Worm (Caenorhabditis elegans) whole organism, L4 larva: ENCODE measurements around the gene srxa-11.

ENCODE experiments used
- ama-1 ChIP-seq: fragments of 150-350 bp; optimal IDR thresholded peaks from 2 replicates; lab custom pipeline; 2014; ENCODE audit warnings: inconsistent platforms, mixed read lengths
- daf-12 ChIP-seq: fragments of 150-350 bp; optimal IDR thresholded peaks from 2 replicates; lab custom pipeline; 2014; ENCODE audit warnings: missing biosample characterization, missing genetic modification reagents, missing genetic modification characterization
- nhr-111 ChIP-seq: fragments of 200-800 bp; sonication (Bioruptor generic); optimal IDR thresholded peaks from 2 replicates; lab custom pipeline; 2018; ENCODE audit warnings: mild to moderate bottlenecking, missing genetic modification characterization, missing compliant biosample characterization
- nhr-41 ChIP-seq: fragments of 200-800 bp; sonication (Bioruptor generic); IDR thresholded peaks from 2 replicates; pipeline ENCODE4 v1.3.6; 2022; ENCODE audit warnings: missing genetic modification reagents, missing genetic modification characterization, missing compliant biosample characterization
- spr-1 ChIP-seq: sonication (generic microtip); optimal IDR thresholded peaks from 2 replicates; lab custom pipeline; 2016; ENCODE audit warnings: mild to moderate bottlenecking, missing genetic modification characterization, missing compliant biosample characterization

ce11 chrV:13908120-13908915 lies 15.6 kb upstream of the srxa-11 start:
- TF ChIP-seq ama-1 (lab: Kevin White, UChicago) (no peak), spr-1 (no peak), nhr-111 (no peak), nhr-41 (GFP tag; lab: Robert Waterston, UW) (no peak), daf-12 (tag; lab: Kevin White, UChicago) (no peak)
